Fruit fly (Drosophila melanogaster): ENCODE measurements around the gene CG31088.

Gene CG31088

dm6 chr3R:15984483-15985118 is 33.9 kb upstream of the CG31088 start (continued):
- peak; percentile 70 for TF ChIP-seq net (GFP tag; optimal IDR thresholded peaks at IDR 0.05)
- TF ChIP-seq CG4318 (GFP tag; optimal IDR thresholded peaks at IDR 0.05): peak; percentile 54
- peak; percentile 58 for TF ChIP-seq CG7368 (GFP tag; optimal IDR thresholded peaks at IDR 0.05)
- TF ChIP-seq Eip75B (GFP tag; optimal IDR thresholded peaks at IDR 0.05): peak; percentile 82
- peak; percentile 71 for TF ChIP-seq CG31627 (GFP tag; optimal IDR thresholded peaks at IDR 0.05)
- TF ChIP-seq vri (GFP tag; optimal IDR thresholded peaks at IDR 0.05): peak; percentile 27
- peak; percentile 70 for TF ChIP-seq Lpt (GFP tag; optimal IDR thresholded peaks at IDR 0.05)
- TF ChIP-seq CG10631 (GFP tag; optimal IDR thresholded peaks at IDR 0.05): peak; percentile 73
- TF ChIP-seq pdm3 (GFP tag; optimal IDR thresholded peaks at IDR 0.05): peak; percentile 78
- peak; percentile 81 for TF ChIP-seq CG6808 (GFP tag; optimal IDR thresholded peaks at IDR 0.05)
- peak; percentile 67 for TF ChIP-seq Sox102F (GFP tag; optimal IDR thresholded peaks at IDR 0.05)
- peak; percentile 63 for TF ChIP-seq fd59A (GFP tag; optimal IDR thresholded peaks at IDR 0.05)
- TF ChIP-seq CG34406 (GFP tag; optimal IDR thresholded peaks at IDR 0.05): peak; percentile 76
- TF ChIP-seq lz (GFP tag; optimal IDR thresholded peaks at IDR 0.05): peak; percentile 70
- peak; percentile 26 for TF ChIP-seq CG6854 (GFP tag; optimal IDR thresholded peaks at IDR 0.05)
- peak; percentile 75 for TF ChIP-seq CG3919 (GFP tag; optimal IDR thresholded peaks at IDR 0.05)
- peak; percentile 42; the same call in 1 of the 2 replicates for TF ChIP-seq CG11294 (GFP tag; IDR thresholded peaks at IDR 0.05)
- peak; percentile 71 for TF ChIP-seq CG16779 (tag; optimal IDR thresholded peaks at IDR 0.05)
- peak; percentile 74 for TF ChIP-seq CG9139 (GFP tag; optimal IDR thresholded peaks at IDR 0.05)
- peak; percentile 81 for TF ChIP-seq CG32006 (GFP tag; optimal IDR thresholded peaks at IDR 0.05)
- peak; percentile 74 for TF ChIP-seq achi (GFP tag; optimal IDR thresholded peaks at IDR 0.05)
- peak; percentile 51 to 84 for TF ChIP-seq salr (GFP tag; optimal IDR thresholded peaks at IDR 0.05)
- peak; percentile 77 for TF ChIP-seq acj6 (GFP tag; optimal IDR thresholded peaks at IDR 0.05)
- peak; percentile 57 for TF ChIP-seq dac (GFP tag; optimal IDR thresholded peaks at IDR 0.05)
- peak; percentile 58 for TF ChIP-seq Sox15 (GFP tag; optimal IDR thresholded peaks at IDR 0.05)
- peak; percentile 77 for TF ChIP-seq Hr4 (GFP tag; optimal IDR thresholded peaks at IDR 0.05)
- TF ChIP-seq Blimp-1 (GFP tag; optimal IDR thresholded peaks at IDR 0.05): peak; percentile 32
- TF ChIP-seq CG8319 (GFP tag; optimal IDR thresholded peaks at IDR 0.05): peak; percentile 58
- TF ChIP-seq CG8632 (GFP tag; optimal IDR thresholded peaks at IDR 0.05): peak; percentile 74
- TF ChIP-seq CG6276 (GFP tag; optimal IDR thresholded peaks at IDR 0.05): peak; percentile 75
- no peak for TF ChIP-seq fd85E (GFP tag; optimal IDR thresholded peaks at IDR 0.05)
- peak; percentile 67 for TF ChIP-seq Hr39 (GFP tag; optimal IDR thresholded peaks at IDR 0.05)
- peak; percentile 64 for TF ChIP-seq CG1621 (tag; optimal IDR thresholded peaks at IDR 0.05)
- TF ChIP-seq CG10669 (GFP tag; optimal IDR thresholded peaks at IDR 0.05): peak; percentile 74
- peak; percentile 12 for TF ChIP-seq Hr38 (GFP tag; optimal IDR thresholded peaks at IDR 0.05)
- TF ChIP-seq ss (GFP tag; optimal IDR thresholded peaks at IDR 0.05): peak; percentile 84 to 88

dm6 chr3R:15983541-15984229 is 32.9 kb upstream of the CG31088 start:
- TF ChIP-seq svp (GFP tag) (peak; percentile 57), Ets21C (GFP tag; optimal IDR thresholded peaks at IDR 0.05) (no peak), CG9139 (GFP tag; optimal IDR thresholded peaks at IDR 0.05) (no peak), fkh (GFP tag; optimal IDR thresholded peaks at IDR 0.05) (peak; percentile 69)
